Worm (Caenorhabditis elegans): ENCODE measurements around the gene enpp-1.

DNA sequence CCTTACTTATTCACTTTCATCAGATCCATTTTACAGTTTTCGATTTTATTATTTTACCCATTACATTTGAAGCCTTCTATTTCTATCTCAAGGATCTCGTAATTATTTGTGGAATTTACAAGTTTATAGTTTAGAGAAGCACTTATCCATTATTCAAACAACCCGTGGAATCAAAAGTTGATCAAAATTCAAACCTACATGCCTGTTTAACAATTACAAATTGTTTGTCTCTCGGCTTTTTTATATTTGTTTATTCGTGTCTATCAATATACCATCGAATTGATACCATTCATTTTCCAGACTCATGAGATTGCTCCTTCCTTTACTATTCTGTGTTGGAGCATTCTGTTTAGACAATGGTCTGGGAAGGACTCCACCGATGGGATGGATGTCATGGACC, 44.3 kb upstream of the enpp-1 start, which contains the start of gene gana-1:
- no peak for TF ChIP-seq tab-1 (GFP tag; IDR thresholded peaks at IDR 0.05)
- no peak for TF ChIP-seq ztf-29 (GFP tag; IDR thresholded peaks at IDR 0.05)
- TF ChIP-seq ref-1 (GFP tag; conservative IDR thresholded peaks at IDR 0.05): no peak
- no peak for TF ChIP-seq flt-1 (GFP tag; IDR thresholded peaks at IDR 0.05)
- TF ChIP-seq klf-2 (GFP tag; conservative IDR thresholded peaks at IDR 0.05): no peak
